Worm (Caenorhabditis elegans): ENCODE measurements around the gene C25F9.11.

The C25F9.11 gene

DNA sequence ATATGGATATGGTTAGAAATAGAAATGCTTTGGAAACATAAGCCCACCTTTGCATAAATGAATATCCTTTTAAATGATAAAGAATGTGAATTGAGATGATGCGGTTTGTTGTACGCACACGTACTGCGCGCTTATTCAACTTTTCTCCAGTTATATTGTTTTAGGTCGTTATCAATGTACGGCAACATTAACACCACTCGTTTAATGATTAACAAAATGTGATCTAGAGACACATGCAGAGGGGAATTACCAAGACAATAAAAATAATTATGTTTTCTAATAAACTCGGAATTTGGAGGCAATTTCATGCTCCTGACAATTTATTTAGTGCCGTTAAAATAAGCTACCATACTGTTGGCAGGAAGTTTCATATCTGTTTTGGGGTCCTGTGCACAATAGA, 12.6 kb upstream of the C25F9.11 start, which contains the start of gene M04C3.1:
Gene M04C3.1 (minus strand): TSS at position 164 of the 400 bp plus-strand sequence.
- TF ChIP-seq fkh-6 (tag; optimal IDR thresholded peaks at IDR 0.05) = no peak
- no peak for TF ChIP-seq rnt-1 (tag; optimal IDR thresholded peaks at IDR 0.05)
- no peak for TF ChIP-seq hlh-30 (tag; optimal IDR thresholded peaks at IDR 0.05; ENCODE audit: insufficient read depth)
- TF ChIP-seq unc-3 (GFP tag; conservative IDR thresholded peaks at IDR 0.05) = no peak
- no peak for TF ChIP-seq unc-3 (tag; optimal IDR thresholded peaks at IDR 0.05)
- TF ChIP-seq nhr-232 (tag; optimal IDR thresholded peaks at IDR 0.05) = no peak
- TF ChIP-seq K09A11.1 (tag; optimal IDR thresholded peaks at IDR 0.05; ENCODE audit: insufficient read depth) = no peak
- no peak for TF ChIP-seq sox-2 (GFP tag; IDR thresholded peaks at IDR 0.05)
- TF ChIP-seq tbx-2 (tag; optimal IDR thresholded peaks at IDR 0.05) = no peak
- no peak for TF ChIP-seq ceh-31 (tag; optimal IDR thresholded peaks at IDR 0.05)

- TF ChIP-seq fkh-6 (tag; optimal IDR thresholded peaks at IDR 0.05) = no peak
- no peak for TF ChIP-seq elt-2 (tag; optimal IDR thresholded peaks at IDR 0.05)
- TF ChIP-seq T23F11.4 (GFP tag; optimal IDR thresholded peaks at IDR 0.05) = no peak
- no peak for TF ChIP-seq F13H6.1 (tag; optimal IDR thresholded peaks at IDR 0.05)
- TF ChIP-seq fkh-10 (GFP tag; optimal IDR thresholded peaks at IDR 0.05) = no peak
- TF ChIP-seq pat-9 (tag; optimal IDR thresholded peaks at IDR 0.05) = no peak
Observed at ce11 chrV:19443599-19443998, 10.7 kb upstream of the C25F9.11 start.

DNA sequence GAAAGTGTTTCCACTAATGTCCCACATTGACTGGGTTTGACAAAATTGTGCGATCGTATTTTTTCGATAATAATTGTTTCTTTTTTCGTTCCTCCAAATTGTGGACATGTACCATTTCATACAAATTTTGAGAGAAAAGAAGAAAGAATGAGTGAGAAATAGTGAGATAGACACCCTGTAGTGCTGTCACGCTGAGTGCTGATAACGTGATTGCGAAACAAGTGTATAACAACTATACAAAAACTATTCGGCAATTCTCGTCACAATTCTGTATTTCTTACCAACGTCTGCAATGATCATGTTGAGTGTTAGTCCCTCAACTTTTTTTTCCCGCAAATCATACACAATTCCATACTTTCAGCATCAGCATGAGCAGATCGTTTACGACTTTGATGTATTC, 3.4 kb upstream of the C25F9.11 start, which contains the start of gene C25F9.14:
Gene C25F9.14 (plus strand): TSS at position 178 of the 400 bp plus-strand sequence.
- TF ChIP-seq elt-4 (tag; optimal IDR thresholded peaks at IDR 0.05) = no peak
- TF ChIP-seq pat-9 (tag; optimal IDR thresholded peaks at IDR 0.05) = no peak
- TF ChIP-seq ceh-34 (tag; optimal IDR thresholded peaks at IDR 0.05) = no peak
- no peak for TF ChIP-seq ceh-6 (GFP tag; optimal IDR thresholded peaks at IDR 0.05)
- no peak for TF ChIP-seq gmeb-2 (tag; optimal IDR thresholded peaks at IDR 0.05)
- TF ChIP-seq ceh-45 (GFP tag; IDR thresholded peaks at IDR 0.05) = no peak
- no peak for TF ChIP-seq pax-1 (tag; optimal IDR thresholded peaks at IDR 0.05)
- TF ChIP-seq sox-2 (GFP tag; IDR thresholded peaks at IDR 0.05) = no peak
- TF ChIP-seq K09A11.1 (tag; optimal IDR thresholded peaks at IDR 0.05; ENCODE audit: insufficient read depth) = no peak
- no peak for TF ChIP-seq madf-2 (tag; optimal IDR thresholded peaks at IDR 0.05)
- no peak for TF ChIP-seq C08G9.2 (tag; optimal IDR thresholded peaks at IDR 0.05)

ce11 chrV:19433806-19434437, 1.1 kb upstream of the C25F9.11 start, which contains the start of gene C25F9.16:
C25F9.16 (plus strand) TSS chrV:19434387.
- no peak for TF ChIP-seq pqm-1 (tag; optimal IDR thresholded peaks at IDR 0.05)
- no peak for TF ChIP-seq ceh-34 (tag; optimal IDR thresholded peaks at IDR 0.05)
- no peak for TF ChIP-seq nfya-1 (tag; optimal IDR thresholded peaks at IDR 0.05)
- TF ChIP-seq odd-2 (tag; optimal IDR thresholded peaks at IDR 0.05) = no peak

DNA sequence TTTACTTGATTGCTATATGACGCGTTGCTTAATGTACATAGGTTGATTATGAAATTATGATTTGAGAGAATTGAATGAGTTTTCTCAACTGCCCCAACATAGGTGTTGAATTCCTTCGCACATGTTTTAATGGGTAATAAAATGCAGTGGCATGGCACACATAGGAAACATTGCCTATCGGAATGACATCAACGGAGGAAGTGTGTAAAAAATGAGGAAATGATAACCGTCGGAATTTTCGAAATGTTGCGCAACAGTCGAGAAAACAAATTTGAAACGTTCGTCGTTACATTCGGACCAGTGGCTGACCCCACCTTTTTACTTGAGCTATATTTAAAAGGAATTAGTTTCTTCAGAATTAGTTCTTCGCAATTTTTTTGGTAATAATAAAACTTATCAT, 842 bp downstream of the C25F9.11 start:
- TF ChIP-seq fkh-6 (tag; optimal IDR thresholded peaks at IDR 0.05) (no peak), elt-2 (tag; optimal IDR thresholded peaks at IDR 0.05) (no peak), ceh-30 (tag; optimal IDR thresholded peaks at IDR 0.05) (no peak), dmd-4 (tag; optimal IDR thresholded peaks at IDR 0.05; ENCODE audit: borderline replicate concordance) (no peak), fkh-10 (GFP tag; optimal IDR thresholded peaks at IDR 0.05) (no peak)

- TF ChIP-seq pros-1 (tag; optimal IDR thresholded peaks at IDR 0.05) = no peak
- TF ChIP-seq fkh-10 (GFP tag; optimal IDR thresholded peaks at IDR 0.05) = no peak
- TF ChIP-seq fkh-6 (tag; optimal IDR thresholded peaks at IDR 0.05) = no peak
- TF ChIP-seq pha-2 (tag; optimal IDR thresholded peaks at IDR 0.05) = no peak
- no peak for TF ChIP-seq hlh-13 (GFP tag; optimal IDR thresholded peaks at IDR 0.05)
- no peak for TF ChIP-seq ceh-22 (tag; optimal IDR thresholded peaks at IDR 0.05)
- no peak for TF ChIP-seq che-1 (tag; optimal IDR thresholded peaks at IDR 0.05)
Observed at ce11 chrV:19431036-19431435, 1.8 kb downstream of the C25F9.11 start, which contains the start of gene srw-85. srw-85 (minus strand) TSS chrV:19431136.

Measured in whole organism, late embryonic.